Worm (Caenorhabditis elegans) whole organism, L4/young adult: ENCODE data around the gene nas-27.

ENCODE experiments used
- W03F9.2 ChIP-seq: fragments of 150-350 bp; optimal IDR thresholded peaks from 2 replicates; lab custom pipeline; 2014; ENCODE audit warnings: missing biosample characterization, missing genetic modification characterization
- dao-5 ChIP-seq: sonication (generic microtip); optimal IDR thresholded peaks from 2 replicates; lab custom pipeline; 2016; ENCODE audit warnings: missing genotype, missing genetic modification characterization, moderate library complexity, missing compliant biosample characterization
- him-1 ChIP-seq: sonication (generic microtip); optimal IDR thresholded peaks from 2 replicates; lab custom pipeline; 2016; ENCODE audit warnings: missing genotype, missing genetic modification reagents, missing genetic modification characterization, missing compliant biosample characterization

nas-27 gene

ce11 chrII:1157135-1157534 is 22.0 kb downstream of the nas-27 start:
- no peak for TF ChIP-seq him-1 (tag; lab: Kevin White, UChicago)
- no peak for TF ChIP-seq W03F9.2
- no peak for TF ChIP-seq dao-5

ce11 chrII:1153299-1153698 is 25.8 kb downstream of the nas-27 start:
- TF ChIP-seq dao-5 (no peak), W03F9.2 (no peak), him-1 (tag; lab: Kevin White, UChicago) (no peak)

ce11 chrII:1152732-1153131 is 26.4 kb downstream of the nas-27 start:
- no peak for TF ChIP-seq him-1 (tag; lab: Kevin White, UChicago)

DNA sequence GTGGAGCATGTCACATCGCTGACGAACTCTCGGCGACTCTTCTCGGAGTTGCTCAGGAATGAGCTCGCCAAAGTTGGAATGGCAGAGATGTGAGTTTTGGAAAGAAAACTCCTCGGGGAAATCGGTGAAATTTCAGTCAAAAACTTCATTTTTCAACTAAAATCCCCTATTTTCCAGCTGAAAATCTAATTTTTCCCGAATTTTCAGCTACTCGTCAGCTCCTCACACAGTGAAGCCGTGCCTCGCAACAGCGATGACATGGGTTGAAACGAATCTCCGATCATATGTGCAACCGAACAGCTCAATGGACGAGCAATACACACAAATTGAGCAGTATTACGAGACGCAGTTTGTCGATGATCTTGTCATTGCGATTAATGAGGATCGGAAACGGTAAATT is 27.3 kb downstream of the nas-27 start:
- TF ChIP-seq dao-5: no peak
- TF ChIP-seq W03F9.2: no peak
- TF ChIP-seq him-1 (tag; lab: Kevin White, UChicago): no peak

ce11 chrII:1149390-1149789 is 29.7 kb downstream of the nas-27 start:
- TF ChIP-seq W03F9.2: no peak
- no peak for TF ChIP-seq him-1 (tag; lab: Kevin White, UChicago)
- TF ChIP-seq dao-5: no peak

- TF ChIP-seq dao-5: no peak
- TF ChIP-seq W03F9.2: no peak
- TF ChIP-seq him-1 (tag; lab: Kevin White, UChicago): no peak
These were observed 35.9 kb downstream of the nas-27 start for ce11 chrII:1143173-1143738.

DNA sequence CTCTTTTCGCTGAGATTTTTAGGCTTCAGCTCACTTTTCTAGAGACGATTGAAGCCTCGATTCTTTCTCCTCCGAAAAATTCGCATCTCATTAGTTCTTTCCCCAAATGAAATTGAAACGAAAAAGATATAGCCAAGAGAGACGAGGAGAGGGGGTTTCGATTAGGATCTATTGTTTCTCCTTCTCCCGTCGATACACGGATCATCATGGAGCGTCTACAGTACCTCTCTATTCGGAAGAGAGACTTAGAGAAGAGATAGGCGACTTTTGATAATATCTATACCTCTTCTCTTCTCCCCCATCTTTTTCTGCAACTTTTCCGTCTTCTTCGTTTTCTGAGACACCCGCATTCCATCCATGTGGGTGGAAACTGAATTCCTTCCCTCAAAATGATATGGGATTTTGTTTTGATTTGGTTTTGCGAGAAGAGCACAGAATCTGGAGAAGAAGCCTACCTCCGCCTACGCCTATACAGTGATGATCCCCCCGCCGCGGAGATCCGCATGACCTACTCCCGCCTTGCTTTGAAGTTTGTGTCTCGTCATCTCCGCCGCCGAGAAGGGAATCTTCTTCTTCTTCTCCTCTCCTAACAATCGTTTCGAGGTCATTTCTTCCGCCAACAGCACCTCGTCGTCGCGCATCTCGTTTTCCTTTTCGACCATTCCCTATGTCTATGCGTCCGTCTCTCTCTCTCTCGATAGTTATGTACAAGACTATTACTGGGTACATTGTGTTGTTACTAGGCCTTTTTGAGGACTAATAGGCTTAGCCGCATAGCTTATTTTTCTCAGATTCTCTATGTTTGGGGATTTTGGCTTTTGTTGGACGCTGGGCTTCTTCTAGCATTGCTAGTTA is 37.2 kb downstream of the nas-27 start:
- no peak for TF ChIP-seq him-1 (tag; lab: Kevin White, UChicago)
- TF ChIP-seq dao-5: no peak
- TF ChIP-seq W03F9.2: no peak

DNA sequence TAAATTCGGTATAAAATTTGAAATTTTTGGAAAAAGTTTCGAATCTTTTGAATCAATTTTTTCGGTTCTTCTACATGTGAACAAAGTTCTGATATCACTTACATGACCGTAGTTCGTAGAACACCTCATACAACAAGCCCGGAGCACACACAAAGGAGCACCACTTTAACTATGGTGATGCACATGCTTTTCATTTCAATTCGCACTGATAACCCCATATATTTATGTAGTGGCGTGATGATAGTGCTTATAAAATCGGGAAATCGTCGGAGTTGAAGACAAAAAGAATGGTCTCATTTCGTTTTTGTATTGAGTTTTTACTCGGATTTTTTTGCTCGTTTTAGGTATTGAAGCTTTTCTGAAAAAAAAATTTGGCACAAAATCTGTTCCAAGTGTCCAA is 38.4 kb downstream of the nas-27 start, which contains the start of gene W09B6.4:
TSS of gene W09B6.4 (minus strand) at position 151 of the 400 bp plus-strand sequence.
- TF ChIP-seq dao-5: no peak
- no peak for TF ChIP-seq W03F9.2
- no peak for TF ChIP-seq him-1 (tag; lab: Kevin White, UChicago)

DNA sequence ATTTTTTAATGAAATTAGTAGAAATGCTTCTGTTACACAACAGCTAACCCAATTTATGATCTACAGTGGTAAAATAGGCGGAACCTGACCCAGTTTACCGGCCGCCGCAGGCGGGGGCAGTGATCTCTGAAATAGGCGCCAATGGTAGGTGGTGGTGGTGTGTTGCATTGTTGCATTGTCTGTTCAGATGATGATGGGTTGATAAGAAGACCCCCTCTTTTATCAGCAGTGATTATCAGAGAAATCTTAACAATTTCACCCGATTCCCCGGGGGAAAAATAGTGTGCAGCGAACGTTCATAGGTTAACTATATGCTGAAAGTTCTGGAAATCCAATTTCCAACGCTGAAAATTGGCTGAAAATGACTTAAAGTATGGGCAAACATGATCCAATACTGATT is 40.5 kb downstream of the nas-27 start:
- no peak for TF ChIP-seq him-1 (tag; lab: Kevin White, UChicago)
- no peak for TF ChIP-seq W03F9.2
- no peak for TF ChIP-seq dao-5

ce11 chrII:1136485-1136884 is 42.6 kb downstream of the nas-27 start, which contains the start of gene pod-2:
Gene pod-2, plus strand, starts transcription at chrII:1136785.
- TF ChIP-seq him-1 (tag; lab: Kevin White, UChicago): no peak
- TF ChIP-seq dao-5: no peak
- TF ChIP-seq W03F9.2: no peak

DNA sequence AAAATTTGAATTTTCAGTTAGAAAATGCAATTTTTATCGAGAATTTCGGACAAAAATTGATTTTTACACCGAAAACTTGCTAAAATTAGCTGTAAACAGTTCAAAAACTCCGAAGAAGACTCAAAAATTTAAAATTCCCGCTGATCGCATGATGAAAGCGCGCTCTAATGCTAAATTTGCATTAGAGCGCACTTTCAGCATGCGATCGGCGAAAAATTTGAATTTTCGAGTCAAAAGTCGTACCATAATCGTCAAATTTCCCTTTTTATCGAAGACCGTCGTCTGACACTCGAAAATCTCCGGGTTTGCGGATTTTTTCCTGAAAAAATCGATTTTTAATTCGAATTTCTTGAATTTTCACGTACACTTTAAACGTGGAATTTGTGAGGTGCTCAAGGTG is 45.8 kb downstream of the nas-27 start:
- no peak for TF ChIP-seq dao-5
- no peak for TF ChIP-seq W03F9.2
- no peak for TF ChIP-seq him-1 (tag; lab: Kevin White, UChicago)

ce11 chrII:1132750-1133149 is 46.4 kb downstream of the nas-27 start:
- TF ChIP-seq W03F9.2: no peak
- TF ChIP-seq dao-5: no peak
- TF ChIP-seq him-1 (tag; lab: Kevin White, UChicago): no peak

ce11 chrII:1131821-1132220 is 47.3 kb downstream of the nas-27 start:
- TF ChIP-seq W03F9.2 (no peak), him-1 (tag; lab: Kevin White, UChicago) (no peak), dao-5 (no peak)

- no peak for TF ChIP-seq W03F9.2
- TF ChIP-seq him-1 (tag; lab: Kevin White, UChicago): no peak
- no peak for TF ChIP-seq dao-5
These were observed 47.8 kb downstream of the nas-27 start for ce11 chrII:1131367-1131766.

ce11 chrII:1130241-1130640 is 48.9 kb downstream of the nas-27 start:
- TF ChIP-seq W03F9.2 (no peak), him-1 (tag; lab: Kevin White, UChicago) (no peak)
